Worm (Caenorhabditis elegans): ENCODE data around the gene pqn-84.

The pqn-84 gene

DNA sequence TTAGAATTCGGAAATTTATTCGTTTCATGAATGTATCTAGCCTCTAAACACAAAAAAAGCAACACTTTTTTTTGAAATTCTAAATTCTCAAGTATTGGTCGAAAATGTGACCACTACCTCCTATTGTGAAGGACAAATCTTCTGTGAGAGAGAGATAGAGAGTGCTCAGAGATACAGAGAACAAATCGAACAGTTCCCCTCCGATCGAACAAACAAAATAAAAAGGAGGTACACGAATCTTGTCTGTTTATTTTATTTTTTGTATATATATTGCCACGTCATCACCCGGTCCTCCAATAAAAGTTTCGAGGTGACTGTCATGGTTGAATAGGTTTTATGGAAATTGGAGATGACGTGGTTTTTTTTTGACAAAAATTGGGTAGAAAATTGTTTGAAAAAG is 40.8 kb downstream of the pqn-84 start:
- TF ChIP-seq rcor-1 (GFP tag; IDR thresholded peaks at IDR 0.05) (no peak), egl-44 (GFP tag; IDR thresholded peaks at IDR 0.05) (no peak), B0336.3 (GFP tag; IDR thresholded peaks at IDR 0.05) (no peak), fkh-3 (tag; optimal IDR thresholded peaks at IDR 0.05) (no peak), Y79H2A.3 (GFP tag; conservative IDR thresholded peaks at IDR 0.05) (no peak), efl-1 (GFP tag; optimal IDR thresholded peaks at IDR 0.05) (no peak), chd-7 (tag; optimal IDR thresholded peaks at IDR 0.05) (no peak), hmg-20 (GFP tag; IDR thresholded peaks at IDR 0.05) (no peak), madf-3 (GFP tag; IDR thresholded peaks at IDR 0.05) (no peak), ceh-40 (GFP tag; IDR thresholded peaks at IDR 0.05) (no peak), cebp-2 (GFP tag; IDR thresholded peaks at IDR 0.05) (no peak), ceh-100 (GFP tag; IDR thresholded peaks at IDR 0.05) (no peak), mes-4 (tag; optimal IDR thresholded peaks at IDR 0.05) (no peak), F10E7.11 (tag; optimal IDR thresholded peaks at IDR 0.05) (no peak), D2030.7 (GFP tag; IDR thresholded peaks at IDR 0.05) (no peak), sea-2 (GFP tag; IDR thresholded peaks at IDR 0.05) (no peak), hmg-1.2 (GFP tag; IDR thresholded peaks at IDR 0.05) (no peak), mxl-1 (tag; optimal IDR thresholded peaks at IDR 0.05) (no peak)

DNA sequence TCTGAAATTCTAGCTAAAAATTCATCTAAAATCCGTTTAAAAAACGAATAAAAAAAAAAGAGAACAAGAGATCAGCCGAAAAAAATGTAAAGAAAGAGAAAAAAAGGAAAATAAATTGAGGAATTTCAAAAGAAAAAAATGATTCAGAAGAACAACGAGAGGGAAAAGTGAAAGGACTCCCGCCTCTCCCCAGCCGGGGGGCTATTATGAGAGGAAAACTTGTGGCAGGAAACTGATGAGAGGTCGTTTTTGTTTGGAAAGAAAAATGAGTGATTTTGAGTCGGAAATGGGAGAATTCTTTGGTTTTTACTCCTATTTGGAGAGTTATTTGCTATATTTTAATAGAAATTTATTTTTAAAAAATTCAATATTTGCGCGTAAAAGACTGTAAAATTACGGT is 42.1 kb downstream of the pqn-84 start:
- no peak for TF ChIP-seq sea-2 (GFP tag; IDR thresholded peaks at IDR 0.05)
- no peak for TF ChIP-seq let-526 (GFP tag; IDR thresholded peaks at IDR 0.05)
- TF ChIP-seq unc-130 (GFP tag; optimal IDR thresholded peaks at IDR 0.05), result no peak
- TF ChIP-seq attf-5 (GFP tag; optimal IDR thresholded peaks at IDR 0.05), result no peak
- TF ChIP-seq mcd-1 (GFP tag; IDR thresholded peaks at IDR 0.05), result no peak
- no peak for TF ChIP-seq ceh-79 (tag; optimal IDR thresholded peaks at IDR 0.05)
- no peak for TF ChIP-seq ztf-3 (GFP tag; optimal IDR thresholded peaks at IDR 0.05)
- TF ChIP-seq lag-1 (GFP tag; IDR thresholded peaks at IDR 0.05), result no peak
- TF ChIP-seq hrde-1 (tag; optimal IDR thresholded peaks at IDR 0.05; ENCODE audit: borderline replicate concordance), result no peak
- no peak for TF ChIP-seq madf-8 (GFP tag; conservative IDR thresholded peaks at IDR 0.05)
- TF ChIP-seq K11D2.4 (GFP tag; IDR thresholded peaks at IDR 0.05), result no peak
- no peak for TF ChIP-seq hmg-20 (GFP tag; IDR thresholded peaks at IDR 0.05)
- no peak for TF ChIP-seq cebp-1 (GFP tag; IDR thresholded peaks at IDR 0.05)
- TF ChIP-seq cebp-1 (tag; optimal IDR thresholded peaks at IDR 0.05), result no peak

DNA sequence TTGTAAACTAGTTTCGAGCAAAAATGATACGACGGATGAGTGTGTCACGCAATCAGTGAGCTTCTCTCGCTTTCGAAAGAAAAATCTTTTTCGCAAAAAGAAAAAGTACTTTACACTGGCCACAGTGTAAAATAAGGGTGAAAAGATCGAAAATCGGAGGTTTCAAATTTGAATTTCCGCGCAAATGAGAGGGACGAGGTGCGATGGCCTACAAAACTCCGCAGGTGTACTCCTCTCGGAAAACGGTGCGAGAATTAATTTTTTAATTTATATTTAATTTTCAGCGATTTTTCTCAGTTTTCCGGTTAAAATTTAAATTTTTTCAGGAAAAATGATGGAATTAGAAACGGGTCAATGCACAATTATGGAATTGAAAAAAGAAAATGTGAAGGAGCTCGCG is 46.7 kb downstream of the pqn-84 start, which contains the start of gene mrt-2:
Gene mrt-2 (plus strand): TSS at position 49 of the 400 bp plus-strand sequence.
- TF ChIP-seq hmg-20 (GFP tag; IDR thresholded peaks at IDR 0.05), result 0 out of 2 replicates have a peak, but pooled peaks have one; percentile 41
- TF ChIP-seq mxl-1 (tag; optimal IDR thresholded peaks at IDR 0.05), result no peak
- peak; percentile 32 for TF ChIP-seq him-1 (tag; optimal IDR thresholded peaks at IDR 0.05)
- TF ChIP-seq lsl-1 (GFP tag; optimal IDR thresholded peaks at IDR 0.05), result peak; percentile 12
- TF ChIP-seq F33H1.4 (GFP tag; IDR thresholded peaks at IDR 0.05), result peak; percentile 54
- 0 out of 2 replicates have a peak, but pooled peaks have one; percentile 46 for TF ChIP-seq bed-2 (GFP tag; IDR thresholded peaks at IDR 0.05)
- TF ChIP-seq aptf-2 (GFP tag; conservative IDR thresholded peaks at IDR 0.05), result no peak
- TF ChIP-seq mcd-1 (GFP tag; IDR thresholded peaks at IDR 0.05), result peak; percentile 80
- peak; percentile 91 for TF ChIP-seq lin-54 (GFP tag; optimal IDR thresholded peaks at IDR 0.05)
- no peak for TF ChIP-seq F57C9.4 (tag; optimal IDR thresholded peaks at IDR 0.05)
- peak in 1 of 2 experiments; percentile 46 for TF ChIP-seq let-607 (tag; optimal IDR thresholded peaks at IDR 0.05)
- TF ChIP-seq lag-1 (GFP tag; IDR thresholded peaks at IDR 0.05), result no peak
- TF ChIP-seq lin-35 (GFP tag; optimal IDR thresholded peaks at IDR 0.05), result peak in 2 of 3 experiments; percentile 35 to 86
- TF ChIP-seq rec-8 (tag; optimal IDR thresholded peaks at IDR 0.05), result peak in 1 of 2 experiments; percentile 18
- no peak for TF ChIP-seq snpc-4 (GFP tag; optimal IDR thresholded peaks at IDR 0.05)
- peak in 1 of 4 experiments; percentile 21 for TF ChIP-seq snpc-4 (tag; optimal IDR thresholded peaks at IDR 0.05)
- peak; percentile 78 for TF ChIP-seq lin-40 (tag; optimal IDR thresholded peaks at IDR 0.05)
- TF ChIP-seq cebp-1 (GFP tag; IDR thresholded peaks at IDR 0.05), result no peak
- peak; percentile 52 for TF ChIP-seq cebp-1 (tag; optimal IDR thresholded peaks at IDR 0.05)
- TF ChIP-seq madf-6 (GFP tag; IDR thresholded peaks at IDR 0.05), result peak; percentile 67
- TF ChIP-seq nhr-27 (tag; optimal IDR thresholded peaks at IDR 0.05), result no peak
- TF ChIP-seq madf-10 (tag; optimal IDR thresholded peaks at IDR 0.05), result peak; percentile 48
- TF ChIP-seq D2030.7 (GFP tag; IDR thresholded peaks at IDR 0.05), result peak; percentile 38
- TF ChIP-seq nfyb-1 (GFP tag; IDR thresholded peaks at IDR 0.05), result peak; percentile 42; the same call in 1 of the 2 replicates

Measured in whole organism, young adult.